Worm (Caenorhabditis elegans) whole organism, mixed stage, embryonic: ENCODE data around the gene F59D6.1.

Experiments
- M03D4.4 ChIP-seq: sonication (generic microtip); optimal IDR thresholded peaks from 2 replicates; lab custom pipeline; 2017; ENCODE audit warnings: mild to moderate bottlenecking, missing genetic modification characterization, missing compliant biosample characterization
- bed-3 ChIP-seq: fragments of 200-800 bp; sonication (Bioruptor generic); optimal IDR thresholded peaks from 3 replicates; lab custom pipeline; 2018; ENCODE audit warnings: mild to moderate bottlenecking, missing genetic modification characterization, moderate library complexity, missing compliant biosample characterization
- blmp-1 ChIP-seq: fragments of 150-350 bp; optimal IDR thresholded peaks from 2 replicates; lab custom pipeline; 2014; ENCODE audit warnings: missing biosample characterization, missing genetic modification characterization
- ceh-39 ChIP-seq: fragments of 150-350 bp; optimal IDR thresholded peaks from 2 replicates; lab custom pipeline; 2014; ENCODE audit warnings: missing biosample characterization, missing genetic modification characterization
- ceh-43 ChIP-seq: fragments of 200-800 bp; sonication (Bioruptor generic); optimal IDR thresholded peaks from 2 replicates; lab custom pipeline; 2018; ENCODE audit warnings: mild to moderate bottlenecking, missing genetic modification characterization, moderate library complexity, missing compliant biosample characterization
- ceh-83 ChIP-seq: fragments of 200-800 bp; sonication (Bioruptor generic); optimal IDR thresholded peaks from 2 replicates; lab custom pipeline; 2018; ENCODE audit warnings: mild to moderate bottlenecking, missing genetic modification characterization, missing compliant biosample characterization
- ces-1 ChIP-seq: fragments of 150-350 bp; optimal IDR thresholded peaks from 2 replicates; lab custom pipeline; 2014; ENCODE audit warnings: missing biosample characterization, missing genetic modification reagents, missing genetic modification characterization
- cnd-1 ChIP-seq: fragments of 200-800 bp; sonication (Bioruptor generic); optimal IDR thresholded peaks from 2 replicates; lab custom pipeline; 2018; ENCODE audit warnings: mild to moderate bottlenecking, missing genetic modification characterization, missing compliant biosample characterization
- drap-1 ChIP-seq: fragments of 200-800 bp; sonication (Bioruptor generic); optimal IDR thresholded peaks from 3 replicates; lab custom pipeline; 2018; ENCODE audit warnings: mild to moderate bottlenecking, missing genetic modification characterization, missing compliant biosample characterization
- elt-1 ChIP-seq: sonication (generic microtip); optimal IDR thresholded peaks from 2 replicates; lab custom pipeline; 2017; ENCODE audit warnings: missing genetic modification characterization, mild to moderate bottlenecking, missing compliant biosample characterization, antibody characterized with exemption, moderate library complexity, borderline replicate concordance; ENCODE audit not compliant: insufficient read depth
- elt-3 ChIP-seq: fragments of 150-350 bp; optimal IDR thresholded peaks from 2 replicates; lab custom pipeline; 2014; ENCODE audit warnings: missing biosample characterization, missing genetic modification characterization
- ham-2 ChIP-seq: fragments of 200-800 bp; sonication (Bioruptor generic); optimal IDR thresholded peaks from 2 replicates; lab custom pipeline; 2018; ENCODE audit warnings: mild to moderate bottlenecking, missing genetic modification characterization, missing compliant biosample characterization
- hlh-1 ChIP-seq: fragments of 150-350 bp; optimal IDR thresholded peaks from 2 replicates; lab custom pipeline; 2014; ENCODE audit warnings: missing biosample characterization, missing genetic modification reagents, missing genetic modification characterization
- lin-13 ChIP-seq: fragments of 150-350 bp; optimal IDR thresholded peaks from 2 replicates; lab custom pipeline; 2014; ENCODE audit warnings: missing biosample characterization, missing genetic modification characterization
- lin-32 ChIP-seq: fragments of 200-800 bp; sonication (Bioruptor generic); optimal IDR thresholded peaks from 2 replicates; lab custom pipeline; 2018; ENCODE audit warnings: mild to moderate bottlenecking, missing genetic modification characterization, missing compliant biosample characterization
- lsy-2 ChIP-seq: fragments of 150-350 bp; optimal IDR thresholded peaks from 2 replicates; lab custom pipeline; 2014; ENCODE audit warnings: missing biosample characterization, missing genetic modification characterization
- mab-5 ChIP-seq: fragments of 150-350 bp; optimal IDR thresholded peaks from 2 replicates; lab custom pipeline; 2014; ENCODE audit warnings: missing biosample characterization, missing genetic modification characterization
- mep-1 ChIP-seq: fragments of 150-350 bp; optimal IDR thresholded peaks from 2 replicates; lab custom pipeline; 2017; ENCODE audit warnings: missing biosample characterization, missing genetic modification reagents, missing genetic modification characterization, inconsistent platforms
- mls-2 ChIP-seq: sonication (generic microtip); optimal IDR thresholded peaks from 2 replicates; lab custom pipeline; 2016; ENCODE audit warnings: mild to moderate bottlenecking, missing genetic modification characterization, moderate library complexity, missing compliant biosample characterization
- nhr-12 ChIP-seq: fragments of 150-350 bp; optimal IDR thresholded peaks from 2 replicates; lab custom pipeline; 2014; ENCODE audit warnings: missing biosample characterization, missing genetic modification characterization
- nhr-237 ChIP-seq: fragments of 150-350 bp; optimal IDR thresholded peaks from 2 replicates; lab custom pipeline; 2014; ENCODE audit warnings: missing biosample characterization, missing genetic modification characterization
- nhr-28 ChIP-seq: fragments of 150-350 bp; optimal IDR thresholded peaks from 2 replicates; lab custom pipeline; 2014; ENCODE audit warnings: missing biosample characterization, missing genetic modification characterization
- nhr-76 ChIP-seq: sonication (generic microtip); optimal IDR thresholded peaks from 2 replicates; lab custom pipeline; 2017; ENCODE audit warnings: missing biosample characterization, missing genetic modification characterization
- pha-4 ChIP-seq: fragments of 150-350 bp; optimal IDR thresholded peaks from 2 replicates; lab custom pipeline; 2018; ENCODE audit warnings: missing biosample characterization, missing genetic modification reagents, missing genetic modification characterization
- sem-2 ChIP-seq: fragments of 200-800 bp; sonication (Bioruptor generic); optimal IDR thresholded peaks from 2 replicates; lab custom pipeline; 2018; ENCODE audit warnings: mild to moderate bottlenecking, missing genetic modification characterization, missing compliant biosample characterization
- snpc-4 ChIP-seq: fragments of 150-350 bp; optimal IDR thresholded peaks from 2 replicates; lab custom pipeline; 2014; ENCODE audit warnings: missing biosample characterization, missing genetic modification characterization
- sptf-1 ChIP-seq: sonication (generic microtip); optimal IDR thresholded peaks from 2 replicates; lab custom pipeline; 2017; ENCODE audit warnings: mild to moderate bottlenecking, missing genetic modification characterization, moderate library complexity, missing compliant biosample characterization
- unc-120 ChIP-seq: sonication (generic microtip); optimal IDR thresholded peaks from 2 replicates; lab custom pipeline; 2017; ENCODE audit warnings: missing genetic modification characterization, missing compliant biosample characterization; ENCODE audit not compliant: poor library complexity, severe bottlenecking
- unc-39 ChIP-seq: fragments of 150-350 bp; optimal IDR thresholded peaks from 2 replicates; lab custom pipeline; 2014; ENCODE audit warnings: missing biosample characterization, missing genetic modification characterization
- unc-62 ChIP-seq: fragments of 150-350 bp; optimal IDR thresholded peaks from 2 replicates; lab custom pipeline; 2014; ENCODE audit warnings: missing biosample characterization, missing genetic modification reagents, missing genetic modification characterization
- zip-8 ChIP-seq: fragments of 150-350 bp; optimal IDR thresholded peaks from 2 replicates; lab custom pipeline; 2014; ENCODE audit warnings: missing biosample characterization, missing genetic modification characterization
- ztf-11 ChIP-seq: fragments of 150-350 bp; optimal IDR thresholded peaks from 2 replicates; lab custom pipeline; 2014; ENCODE audit warnings: missing biosample characterization, missing genetic modification characterization

F59D6.1 gene

DNA sequence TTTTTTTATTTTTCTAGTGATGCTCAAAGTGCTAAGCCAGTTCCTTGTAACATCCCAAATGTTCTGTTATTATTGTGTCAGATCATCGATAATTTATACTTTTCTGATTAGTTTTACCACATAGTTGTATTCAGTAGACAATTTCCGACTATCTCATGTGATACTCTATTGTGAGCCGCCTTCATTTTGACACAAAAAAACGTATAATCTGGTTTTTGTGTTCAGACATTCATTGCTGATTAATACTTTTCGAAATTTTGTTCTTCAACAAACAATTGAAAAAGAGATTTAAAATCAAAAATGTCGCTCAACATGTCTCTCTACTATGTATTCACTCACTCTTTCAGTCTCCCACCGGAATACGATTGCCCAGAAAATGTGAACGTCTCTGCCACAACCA lies 36.5 kb downstream of the F59D6.1 start, which contains the start of gene srt-7:
Gene srt-7, plus strand, starts transcription at position 301 of the 400 bp plus-strand sequence.
- TF ChIP-seq ceh-43 (GFP tag; lab: Kevin White, UChicago) (no peak), ztf-11 (no peak), bed-3 (GFP tag; lab: Kevin White, UChicago) (no peak), cnd-1 (tag; lab: Kevin White, UChicago) (no peak), pha-4 (no peak), elt-1 (tag; lab: Kevin White, UChicago) (no peak), blmp-1 (no peak), nhr-28 (no peak), M03D4.4 (tag; lab: Kevin White, UChicago) (no peak)

DNA sequence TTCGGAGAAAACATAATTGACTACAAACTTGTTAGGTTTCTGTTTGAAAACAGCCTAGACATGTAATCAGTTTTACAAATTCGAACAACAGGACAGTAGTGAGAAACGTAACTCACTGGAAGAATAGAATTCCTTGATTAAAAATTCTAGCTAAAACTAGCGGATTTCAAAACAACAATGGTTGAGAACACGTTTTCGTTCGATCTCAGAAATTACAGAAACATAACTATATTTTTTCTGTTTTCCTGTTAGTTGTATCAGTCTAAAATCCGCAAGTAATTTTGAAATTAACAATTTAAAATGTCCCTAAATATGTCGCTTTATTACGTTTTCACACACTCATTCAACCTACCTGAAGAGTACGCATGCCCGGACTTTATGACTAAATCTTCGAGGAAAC lies 41.3 kb downstream of the F59D6.1 start, which contains the start of gene srt-8:
Gene srt-8, plus strand, starts transcription at position 301 of the 400 bp plus-strand sequence.
- TF ChIP-seq hlh-1 (tag; lab: Kevin White, UChicago) = no peak
- TF ChIP-seq ceh-83 (GFP tag; lab: Kevin White, UChicago) = no peak
- no peak for TF ChIP-seq sem-2
- no peak for TF ChIP-seq sptf-1
- TF ChIP-seq elt-1 (tag; lab: Kevin White, UChicago) = no peak
- TF ChIP-seq elt-3 (tag; lab: Kevin White, UChicago) = no peak
- no peak for TF ChIP-seq ztf-11
- no peak for TF ChIP-seq drap-1
- no peak for TF ChIP-seq unc-62 (GFP tag; lab: Kevin White, UChicago)
- no peak for TF ChIP-seq ceh-39 (tag; lab: Kevin White, UChicago)

DNA sequence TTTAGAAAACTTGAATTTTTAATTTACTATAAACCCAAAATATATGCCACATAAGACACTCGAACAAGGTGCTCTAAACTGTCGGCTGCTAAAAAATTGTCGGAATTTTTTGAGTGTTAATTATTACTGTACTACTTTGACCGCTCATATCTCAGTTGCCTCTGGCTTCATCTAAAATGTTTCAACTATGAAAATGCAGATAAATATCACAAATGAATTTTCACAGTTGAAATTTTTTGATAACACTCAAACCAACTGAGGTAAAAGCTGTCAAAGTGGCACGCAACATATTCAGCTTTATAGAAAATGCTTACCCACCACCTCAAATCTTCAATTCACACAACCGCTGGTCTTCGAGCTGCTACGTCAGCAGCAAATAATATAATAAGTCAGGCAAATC lies 43.8 kb downstream of the F59D6.1 start, which contains the start of gene acs-21:
Gene acs-21, plus strand, starts transcription at position 301 of the 400 bp plus-strand sequence.
- no peak for TF ChIP-seq mep-1
- no peak for TF ChIP-seq lin-32 (GFP tag; lab: Kevin White, UChicago)
- no peak for TF ChIP-seq ces-1 (GFP tag; lab: Kevin White, UChicago)
- no peak for TF ChIP-seq pha-4
- no peak for TF ChIP-seq nhr-76 (tag; lab: Kevin White, UChicago)

DNA sequence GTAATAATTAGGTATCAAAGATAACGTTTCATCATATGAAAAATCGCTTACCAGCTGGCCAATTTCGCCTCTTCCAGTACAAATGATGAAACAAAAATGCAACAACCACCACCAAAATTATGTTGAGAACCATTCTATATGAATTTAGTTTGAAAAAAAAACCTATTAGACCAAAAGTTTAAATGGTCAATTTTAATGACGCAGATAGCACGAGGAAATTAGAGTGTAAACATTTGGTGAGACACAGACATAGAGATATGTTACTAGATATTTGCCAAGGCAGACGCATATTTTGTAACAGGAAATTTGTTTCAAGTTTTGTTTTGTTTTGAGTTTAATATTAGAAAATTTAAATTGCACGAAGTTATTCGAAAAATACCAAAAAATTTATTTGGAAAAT lies 49.4 kb downstream of the F59D6.1 start, which contains the start of gene cyp-33C9:
Gene cyp-33C9, minus strand, starts transcription at position 211 of the 400 bp plus-strand sequence.
- TF ChIP-seq pha-4 (no peak), zip-8 (tag; lab: Kevin White, UChicago) (no peak), elt-3 (tag; lab: Kevin White, UChicago) (no peak), lsy-2 (tag; lab: Kevin White, UChicago) (no peak), unc-39 (no peak), nhr-12 (no peak), nhr-76 (tag; lab: Kevin White, UChicago) (no peak), ces-1 (GFP tag; lab: Kevin White, UChicago) (no peak), ceh-43 (GFP tag; lab: Kevin White, UChicago) (no peak), ceh-83 (GFP tag; lab: Kevin White, UChicago) (no peak), mab-5 (tag; lab: Kevin White, UChicago) (no peak), bed-3 (GFP tag; lab: Kevin White, UChicago) (no peak), snpc-4 (no peak), nhr-237 (no peak), lin-13 (tag; lab: Kevin White, UChicago) (no peak)

DNA sequence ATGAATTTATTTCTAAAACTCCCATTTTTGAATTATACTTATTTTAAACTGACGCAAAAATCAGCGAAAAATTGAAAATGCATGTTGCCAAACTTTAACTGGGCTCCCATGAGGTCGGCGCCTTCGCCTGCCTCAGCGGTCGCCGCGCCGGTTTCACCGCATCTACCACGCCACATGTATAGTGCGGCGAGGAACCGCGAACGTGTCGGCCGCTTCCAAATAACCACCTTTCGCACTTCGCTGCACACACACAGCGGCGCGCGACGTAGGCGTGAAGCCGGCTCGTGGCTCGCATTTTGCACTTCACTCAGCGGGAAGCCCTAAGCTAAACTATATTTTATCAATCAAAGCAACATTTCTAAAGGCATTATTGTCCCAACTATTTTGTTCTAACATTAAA lies 55.6 kb downstream of the F59D6.1 start:
- TF ChIP-seq cnd-1 (tag; lab: Kevin White, UChicago) = no peak
- TF ChIP-seq ztf-11 = no peak
- TF ChIP-seq lin-13 (tag; lab: Kevin White, UChicago) = no peak
- no peak for TF ChIP-seq ham-2 (GFP tag; lab: Kevin White, UChicago)
- no peak for TF ChIP-seq sem-2
- no peak for TF ChIP-seq lin-32 (GFP tag; lab: Kevin White, UChicago)
- TF ChIP-seq drap-1 = no peak
- no peak for TF ChIP-seq unc-120 (tag; lab: Kevin White, UChicago)
- no peak for TF ChIP-seq zip-8 (tag; lab: Kevin White, UChicago)
- no peak for TF ChIP-seq blmp-1
- TF ChIP-seq elt-3 (tag; lab: Kevin White, UChicago) = no peak
- no peak for TF ChIP-seq ceh-83 (GFP tag; lab: Kevin White, UChicago)
- no peak for TF ChIP-seq ceh-39 (tag; lab: Kevin White, UChicago)
- TF ChIP-seq bed-3 (GFP tag; lab: Kevin White, UChicago) = no peak
- TF ChIP-seq mls-2 = no peak
- TF ChIP-seq ceh-43 (GFP tag; lab: Kevin White, UChicago) = no peak
- TF ChIP-seq, all 35 proteins: peak for 0
